Worm (Caenorhabditis elegans) whole organism, L3 larva: Measurements from ENCODE around the gene F26A1.8.
"Not testable (repeated sequence)": the region's sequence is repeated elsewhere in the genome, so short reads cannot be mapped to it uniquely, and the experiment has no call there.

Experiments used
- R02D3.7 ChIP-seq: fragments of 150-350 bp; optimal IDR thresholded peaks from 2 replicates; lab custom pipeline; 2014; ENCODE audit warnings: missing biosample characterization, missing genetic modification characterization
- ZK546.5 ChIP-seq: sonication (generic microtip); optimal IDR thresholded peaks from 2 replicates; lab custom pipeline; 2017; ENCODE audit warnings: missing biosample characterization, missing genetic modification characterization
- ama-1 ChIP-seq: fragments of 150-350 bp; optimal IDR thresholded peaks from 2 replicates; lab custom pipeline; 2018
- ceh-28 ChIP-seq: fragments of 150-350 bp; optimal IDR thresholded peaks from 2 replicates; lab custom pipeline; 2014; ENCODE audit warnings: missing biosample characterization, missing genetic modification reagents, missing genetic modification characterization
- ceh-82 ChIP-seq: fragments of 150-350 bp; optimal IDR thresholded peaks from 2 replicates; lab custom pipeline; 2014; ENCODE audit warnings: missing biosample characterization, missing genetic modification characterization
- ceh-9 ChIP-seq: sonication (generic microtip); optimal IDR thresholded peaks from 2 replicates; lab custom pipeline; 2018; ENCODE audit warnings: missing biosample characterization, missing genetic modification characterization
- egl-27 ChIP-seq: sonication (generic microtip); optimal IDR thresholded peaks from 4 replicates; lab custom pipeline; 2017; ENCODE audit warnings: missing biosample characterization, missing genetic modification reagents, missing genetic modification characterization
- egl-5 ChIP-seq: fragments of 150-350 bp; optimal IDR thresholded peaks from 2 replicates; lab custom pipeline; 2017; ENCODE audit warnings: missing biosample characterization, missing genetic modification reagents, missing genetic modification characterization, inconsistent platforms
- elt-2 ChIP-seq: sonication (generic microtip); optimal IDR thresholded peaks from 2 replicates; lab custom pipeline; 2016; ENCODE audit warnings: missing genetic modification reagents, mild to moderate bottlenecking, missing genetic modification characterization, missing compliant biosample characterization
- elt-3 ChIP-seq, 3 experiments: fragments of 150-350 bp in 1 of 3; sonication (generic microtip) in 2 of 3; optimal IDR thresholded peaks; 2 replicates in 2 of 3; 4 replicates in 1 of 3; lab custom pipeline; 2014 to 2017; ENCODE audit warnings: missing biosample characterization in 3 of 3, missing genetic modification characterization in 3 of 3
- fkh-10 ChIP-seq: sonication (generic microtip); optimal IDR thresholded peaks from 2 replicates; lab custom pipeline; 2017; ENCODE audit warnings: missing biosample characterization, missing genetic modification reagents, missing genetic modification characterization
- fos-1 ChIP-seq: fragments of 150-350 bp; optimal IDR thresholded peaks from 2 replicates; lab custom pipeline; 2014; ENCODE audit warnings: missing biosample characterization, missing genetic modification characterization
- hmg-11 ChIP-seq: sonication (generic microtip); optimal IDR thresholded peaks from 2 replicates; lab custom pipeline; 2016; ENCODE audit warnings: missing genetic modification characterization, missing compliant biosample characterization
- jun-1 ChIP-seq: fragments of 150-350 bp; optimal IDR thresholded peaks from 2 replicates; lab custom pipeline; 2014; ENCODE audit warnings: missing biosample characterization, missing genetic modification reagents, missing genetic modification characterization
- lin-15B ChIP-seq: fragments of 150-350 bp; optimal IDR thresholded peaks from 2 replicates; lab custom pipeline; 2014; ENCODE audit warnings: missing biosample characterization, missing genetic modification characterization
- mdl-1 ChIP-seq: fragments of 150-350 bp; optimal IDR thresholded peaks from 2 replicates; lab custom pipeline; 2014; ENCODE audit warnings: missing biosample characterization, missing genetic modification characterization
- mml-1 ChIP-seq: fragments of 150-350 bp; sonication (generic microtip); optimal IDR thresholded peaks from 3 replicates; lab custom pipeline; 2014; ENCODE audit warnings: missing biosample characterization, missing genetic modification characterization
- nhr-11 ChIP-seq: fragments of 150-350 bp; optimal IDR thresholded peaks from 2 replicates; lab custom pipeline; 2014; ENCODE audit warnings: missing biosample characterization, missing genetic modification characterization
- nhr-12 ChIP-seq: fragments of 150-350 bp; optimal IDR thresholded peaks from 2 replicates; lab custom pipeline; 2014; ENCODE audit warnings: missing biosample characterization, missing genetic modification characterization
- nhr-23 ChIP-seq: fragments of 150-350 bp; optimal IDR thresholded peaks from 2 replicates; lab custom pipeline; 2014; ENCODE audit warnings: missing biosample characterization, missing genetic modification reagents, missing genetic modification characterization
- nhr-237 ChIP-seq: fragments of 150-350 bp; optimal IDR thresholded peaks from 2 replicates; lab custom pipeline; 2014; ENCODE audit warnings: missing biosample characterization, missing genetic modification characterization
- nhr-25 ChIP-seq: sonication (generic microtip); optimal IDR thresholded peaks from 2 replicates; lab custom pipeline; 2017; ENCODE audit warnings: missing biosample characterization, missing genetic modification characterization
- nhr-28 ChIP-seq: fragments of 150-350 bp; optimal IDR thresholded peaks from 2 replicates; lab custom pipeline; 2014; ENCODE audit warnings: missing biosample characterization, missing genetic modification characterization
- nhr-43 ChIP-seq: sonication (generic microtip); optimal IDR thresholded peaks from 2 replicates; lab custom pipeline; 2016; ENCODE audit warnings: mild to moderate bottlenecking, missing genetic modification characterization, missing compliant biosample characterization; ENCODE audit not compliant: poor library complexity, severe bottlenecking
- nhr-67 ChIP-seq: fragments of 150-350 bp; optimal IDR thresholded peaks from 2 replicates; lab custom pipeline; 2014; ENCODE audit warnings: missing biosample characterization, missing genetic modification characterization
- nhr-76 ChIP-seq: fragments of 150-350 bp; sonication (generic microtip); optimal IDR thresholded peaks from 5 replicates; lab custom pipeline; 2014; ENCODE audit warnings: missing biosample characterization, missing genetic modification characterization
- nhr-77 ChIP-seq: fragments of 150-350 bp; optimal IDR thresholded peaks from 2 replicates; lab custom pipeline; 2014; ENCODE audit warnings: missing biosample characterization, missing genetic modification characterization
- pha-4 ChIP-seq: fragments of 150-350 bp; optimal IDR thresholded peaks from 2 replicates; lab custom pipeline; 2014; ENCODE audit warnings: missing biosample characterization, missing genetic modification reagents, missing genetic modification characterization
- pqm-1 ChIP-seq: fragments of 150-350 bp; optimal IDR thresholded peaks from 2 replicates; lab custom pipeline; 2017; ENCODE audit warnings: missing biosample characterization, missing genetic modification characterization, inconsistent platforms
- sea-2 ChIP-seq: fragments of 150-350 bp; sonication (generic microtip); optimal IDR thresholded peaks from 4 replicates; lab custom pipeline; 2014; ENCODE audit warnings: missing biosample characterization, missing genetic modification reagents, missing genetic modification characterization
- skn-1 ChIP-seq: fragments of 150-350 bp; optimal IDR thresholded peaks from 2 replicates; lab custom pipeline; 2014; ENCODE audit warnings: missing biosample characterization, missing genetic modification characterization
- tbx-2 ChIP-seq: sonication (generic microtip); optimal IDR thresholded peaks from 2 replicates; lab custom pipeline; 2016; ENCODE audit warnings: mild to moderate bottlenecking, missing genetic modification characterization, missing compliant biosample characterization
- unc-62 ChIP-seq: fragments of 150-350 bp; sonication (generic microtip); optimal IDR thresholded peaks from 4 replicates; lab custom pipeline; 2014; ENCODE audit warnings: missing biosample characterization, missing genetic modification reagents, missing genetic modification characterization
- zag-1 ChIP-seq: fragments of 150-350 bp; optimal IDR thresholded peaks from 2 replicates; lab custom pipeline; 2014; ENCODE audit warnings: missing biosample characterization, missing genetic modification characterization
- ztf-11 ChIP-seq: fragments of 150-350 bp; optimal IDR thresholded peaks from 2 replicates; lab custom pipeline; 2014; ENCODE audit warnings: missing biosample characterization, missing genetic modification characterization

The F26A1.8 gene

ce11 chrIII:4796039-4796438 is 26.0 kb downstream of the F26A1.8 start (continued):
- TF ChIP-seq fkh-10 (no peak), nhr-25 (peak; percentile 65), egl-5 (no peak), unc-62 (GFP tag; lab: Kevin White, UChicago) (no peak), hmg-11 (tag; lab: Kevin White, UChicago) (peak; percentile 66), nhr-12 (no peak), nhr-43 (tag; lab: Kevin White, UChicago) (peak; percentile 45), nhr-77 (tag; lab: Kevin White, UChicago) (peak; percentile 66), ceh-82 (tag; lab: Kevin White, UChicago) (no peak), nhr-76 (tag; lab: Kevin White, UChicago) (no peak), R02D3.7 (peak; percentile 42), ceh-9 (no peak), egl-27 (no peak), mml-1 (tag; lab: Kevin White, UChicago) (no peak), ceh-28 (tag; lab: Kevin White, UChicago) (peak; percentile 73), lin-15B (tag; lab: Kevin White, UChicago) (peak; percentile 66), jun-1 (tag; lab: Kevin White, UChicago) (peak; percentile 96), ama-1 (peak; percentile 59), elt-2 (tag; lab: Kevin White, UChicago) (peak; percentile 58), sea-2 (GFP tag; lab: Kevin White, UChicago) (no peak), skn-1 (tag; lab: Kevin White, UChicago) (peak; percentile 62)

- TF ChIP-seq nhr-237 (tag; lab: Kevin White, UChicago) (no peak), lin-15B (tag; lab: Kevin White, UChicago) (no peak), tbx-2 (no peak), pqm-1 (tag; lab: Kevin White, UChicago) (no peak), nhr-11 (no peak), ztf-11 (tag; lab: Kevin White, UChicago) (no peak), fos-1 (tag; lab: Kevin White, UChicago) (no peak), nhr-23 (tag; lab: Kevin White, UChicago) (no peak), zag-1 (tag; lab: Kevin White, UChicago) (no peak), elt-3 (tag; optimal IDR thresholded peaks at IDR 0.05; lab: Kevin White, UChicago) (no peak), nhr-28 (tag; lab: Kevin White, UChicago) (no peak), skn-1 (tag; lab: Kevin White, UChicago) (no peak), ceh-28 (tag; lab: Kevin White, UChicago) (no peak), egl-5 (no peak), mdl-1 (no peak), nhr-67 (tag; lab: Kevin White, UChicago) (no peak), egl-27 (no peak), nhr-25 (no peak), nhr-77 (tag; lab: Kevin White, UChicago) (no peak), hmg-11 (tag; lab: Kevin White, UChicago) (no peak)
- TF ChIP-seq, all 47 proteins: peak for 0
These were observed 29.4 kb downstream of the F26A1.8 start, which contains the start of gene mip-1 for ce11 chrIII:4792560-4793136. Gene mip-1, plus strand, starts transcription at chrIII:4793086.

- TF ChIP-seq ZK546.5 (tag; lab: Kevin White, UChicago): no peak
- TF ChIP-seq lin-15B (tag; lab: Kevin White, UChicago): peak; percentile 20
- TF ChIP-seq egl-5: peak; percentile 44
- peak; percentile 48 for TF ChIP-seq pha-4
These were observed 36.3 kb downstream of the F26A1.8 start, which contains the start of gene mel-28 for ce11 chrIII:4785714-4786113. Gene mel-28, plus strand, starts transcription at chrIII:4786080.

ce11 chrIII:4785131-4785530 is 36.9 kb downstream of the F26A1.8 start, which contains the start of gene enu-3.2:
Gene enu-3.2, minus strand, starts transcription at chrIII:4785235.
- TF ChIP-seq elt-2 (tag; lab: Kevin White, UChicago); mdl-1; lin-15B (tag; lab: Kevin White, UChicago): not testable (repeated sequence)
